Worm (Caenorhabditis elegans): ENCODE data around the gene idpp-5.

Gene idpp-5

ce11 chrX:3818856-3819524 is 26.4 kb upstream of the idpp-5 start:
- no peak for TF ChIP-seq nhr-76 (tag; optimal IDR thresholded peaks at IDR 0.05)

- TF ChIP-seq ztf-11 (tag; optimal IDR thresholded peaks at IDR 0.05) = no peak
- no peak for TF ChIP-seq nhr-12 (tag; optimal IDR thresholded peaks at IDR 0.05)
- TF ChIP-seq blmp-1 (tag; optimal IDR thresholded peaks at IDR 0.05) = no peak
Measured at ce11 chrX:3814827-3815226, 22.2 kb upstream of the idpp-5 start.

ce11 chrX:3807166-3807565 is 14.6 kb upstream of the idpp-5 start, which contains the start of gene F35A5.1:
F35A5.1 (plus strand) TSS chrX:3807466.
- TF ChIP-seq lin-32 (GFP tag; optimal IDR thresholded peaks at IDR 0.05) (no peak), elt-1 (tag; optimal IDR thresholded peaks at IDR 0.05; ENCODE audit: borderline replicate concordance, insufficient read depth) (no peak), nhr-12 (tag; optimal IDR thresholded peaks at IDR 0.05) (no peak), tbx-8 (GFP tag; optimal IDR thresholded peaks at IDR 0.05) (no peak), mls-2 (tag; optimal IDR thresholded peaks at IDR 0.05) (no peak), nhr-76 (tag; optimal IDR thresholded peaks at IDR 0.05) (no peak), ceh-83 (GFP tag; optimal IDR thresholded peaks at IDR 0.05) (no peak), ceh-43 (GFP tag; optimal IDR thresholded peaks at IDR 0.05) (no peak), nhr-237 (tag; optimal IDR thresholded peaks at IDR 0.05) (no peak)

- TF ChIP-seq pha-4 (tag; optimal IDR thresholded peaks at IDR 0.05) = no peak
- no peak for TF ChIP-seq ceh-39 (tag; optimal IDR thresholded peaks at IDR 0.05)
- no peak for TF ChIP-seq ztf-11 (tag; optimal IDR thresholded peaks at IDR 0.05)
- TF ChIP-seq elt-1 (tag; optimal IDR thresholded peaks at IDR 0.05; ENCODE audit: borderline replicate concordance, insufficient read depth) = no peak
- TF ChIP-seq lsy-2 (tag; optimal IDR thresholded peaks at IDR 0.05) = no peak
- TF ChIP-seq sptf-1 (tag; optimal IDR thresholded peaks at IDR 0.05) = no peak
Measured at ce11 chrX:3804837-3805236, 12.2 kb upstream of the idpp-5 start, which contains the start of gene F35A5.2. F35A5.2 (plus strand) TSS chrX:3805137.

ce11 chrX:3803314-3803713 is 10.7 kb upstream of the idpp-5 start, which contains the start of gene F35A5.8:
F35A5.8 (minus strand) TSS chrX:3803464.
- TF ChIP-seq ceh-39 (tag; optimal IDR thresholded peaks at IDR 0.05) = no peak
- no peak for TF ChIP-seq ztf-11 (tag; optimal IDR thresholded peaks at IDR 0.05)
- no peak for TF ChIP-seq ham-2 (GFP tag; optimal IDR thresholded peaks at IDR 0.05)
- TF ChIP-seq ces-1 (GFP tag; optimal IDR thresholded peaks at IDR 0.05) = peak; percentile 98
- peak; percentile 13 for TF ChIP-seq sptf-1 (tag; optimal IDR thresholded peaks at IDR 0.05)
- TF ChIP-seq tbx-8 (GFP tag; optimal IDR thresholded peaks at IDR 0.05) = no peak
- TF ChIP-seq flh-1 (GFP tag; optimal IDR thresholded peaks at IDR 0.05) = no peak
- no peak for TF ChIP-seq zip-8 (tag; optimal IDR thresholded peaks at IDR 0.05)
- TF ChIP-seq lin-13 (tag; optimal IDR thresholded peaks at IDR 0.05) = peak; percentile 94
- peak; percentile 5 for TF ChIP-seq blmp-1 (tag; optimal IDR thresholded peaks at IDR 0.05)
- TF ChIP-seq nhr-237 (tag; optimal IDR thresholded peaks at IDR 0.05) = peak; percentile 46
- peak; percentile 9 for TF ChIP-seq ceh-43 (GFP tag; optimal IDR thresholded peaks at IDR 0.05)
- TF ChIP-seq lsy-2 (tag; optimal IDR thresholded peaks at IDR 0.05) = peak; percentile 38
- peak; percentile 82 for TF ChIP-seq pha-4 (tag; optimal IDR thresholded peaks at IDR 0.05)
- peak; percentile 4 for TF ChIP-seq unc-62 (GFP tag; optimal IDR thresholded peaks at IDR 0.05)
- no peak for TF ChIP-seq drap-1 (GFP tag; optimal IDR thresholded peaks at IDR 0.05)
- peak; percentile 26 for TF ChIP-seq unc-120 (tag; optimal IDR thresholded peaks at IDR 0.05; ENCODE audit: poor library complexity, severe bottlenecking)
- no peak for TF ChIP-seq nhr-28 (tag; optimal IDR thresholded peaks at IDR 0.05)
- TF ChIP-seq mep-1 (tag; optimal IDR thresholded peaks at IDR 0.05) = peak; percentile 53
- TF ChIP-seq sem-2 (GFP tag; optimal IDR thresholded peaks at IDR 0.05) = no peak

- TF ChIP-seq unc-62 (GFP tag; optimal IDR thresholded peaks at IDR 0.05) = no peak
- TF ChIP-seq mep-1 (tag; optimal IDR thresholded peaks at IDR 0.05) = peak; percentile 26
- TF ChIP-seq mls-2 (tag; optimal IDR thresholded peaks at IDR 0.05) = peak; percentile 28
- TF ChIP-seq bed-3 (GFP tag; optimal IDR thresholded peaks at IDR 0.05) = no peak
- no peak for TF ChIP-seq elt-1 (tag; optimal IDR thresholded peaks at IDR 0.05; ENCODE audit: borderline replicate concordance, insufficient read depth)
Measured at ce11 chrX:3802743-3803142, 10.1 kb upstream of the idpp-5 start.

All from whole organism, mixed stage, embryonic.